Fruit fly (Drosophila melanogaster): ENCODE results near the gene CG34277.

CG34277 gene

DNA sequence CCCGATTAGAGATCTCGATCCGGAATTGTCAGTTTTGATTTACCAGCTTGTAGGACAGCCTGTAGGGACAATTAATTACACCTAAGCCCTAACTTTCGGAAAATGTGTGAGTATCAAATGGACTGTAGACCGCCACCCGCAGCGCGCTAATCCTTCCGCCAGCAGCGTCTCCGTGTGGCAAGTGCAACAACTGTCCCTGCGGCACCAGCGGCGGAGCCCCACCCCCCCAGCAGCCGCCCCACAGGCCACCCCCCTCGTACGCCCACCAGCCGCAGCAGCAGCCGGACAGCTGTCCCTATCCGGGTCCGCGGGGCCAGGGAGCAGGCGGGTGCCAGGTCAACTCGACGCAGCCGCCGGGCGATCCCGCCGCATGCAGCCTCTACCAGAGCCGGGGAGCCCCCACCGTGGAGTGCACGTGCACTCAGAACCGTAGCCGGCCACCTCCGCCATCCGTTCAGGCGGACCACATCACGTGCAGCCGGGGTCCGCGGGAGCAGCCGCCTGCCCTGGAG lies at the start of gene CG34277, which contains the start of gene CG31542:
TSS of gene CG34277 (plus strand) at position 51 of the 512 bp plus-strand sequence.
TSS of gene CG31542 (plus strand) at position 51 of the 512 bp plus-strand sequence.
- peak; percentile 95 for TF ChIP-seq Dfd (GFP tag; optimal IDR thresholded peaks at IDR 0.05)
- TF ChIP-seq foxo (GFP tag; optimal IDR thresholded peaks at IDR 0.05): no peak
- no peak for TF ChIP-seq Hr78 (GFP tag; optimal IDR thresholded peaks at IDR 0.05)

DNA sequence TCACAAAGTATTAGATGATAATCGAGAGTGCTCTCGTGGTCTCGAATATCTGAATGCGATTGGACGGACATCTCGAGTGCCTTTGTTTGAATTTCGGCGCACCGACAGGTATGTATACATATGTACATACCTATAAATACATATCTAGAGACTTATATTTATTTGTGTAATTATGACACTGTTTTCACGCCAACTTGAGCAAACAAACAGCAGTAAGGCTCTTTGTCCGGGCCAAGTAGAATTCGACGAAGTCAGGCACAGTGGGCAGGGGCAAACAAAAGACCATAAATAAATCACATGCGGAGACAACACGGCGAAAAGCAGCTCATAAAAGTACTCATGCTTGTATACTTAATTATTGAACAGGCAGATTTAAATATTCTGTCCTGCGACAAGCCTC lies 48.7 kb upstream of the CG34277 start:
- TF ChIP-seq h (GFP tag; optimal IDR thresholded peaks at IDR 0.05) (peak; percentile 17), sv (GFP tag; optimal IDR thresholded peaks at IDR 0.05) (no peak), Sp1 (GFP tag; optimal IDR thresholded peaks at IDR 0.05) (peak; percentile 13)

DNA sequence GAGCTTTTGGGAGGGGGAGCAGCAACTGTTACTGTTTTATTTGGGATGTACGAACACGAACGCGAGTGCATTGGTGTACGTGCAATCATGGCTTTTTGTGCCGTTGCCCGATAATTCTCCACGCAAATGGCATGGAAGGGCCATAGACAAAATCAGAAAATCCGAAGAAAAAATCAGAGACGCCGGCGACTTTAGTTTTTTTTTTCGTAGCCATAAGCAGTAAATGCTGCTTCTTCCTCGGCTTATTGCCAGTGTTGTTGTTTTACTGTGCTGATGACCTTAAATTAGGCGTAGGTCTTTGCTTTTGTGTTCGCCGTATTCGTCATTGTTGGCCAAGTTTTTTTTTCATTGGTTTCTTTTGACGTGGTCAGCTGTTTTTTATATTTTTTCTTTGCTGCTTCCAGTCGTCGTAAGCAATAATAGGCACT lies 47.1 kb upstream of the CG34277 start:
- no peak for TF ChIP-seq CG9705 (GFP tag; optimal IDR thresholded peaks at IDR 0.05)
- TF ChIP-seq Hr78 (GFP tag; optimal IDR thresholded peaks at IDR 0.05): no peak
- TF ChIP-seq HLH106 (tag; optimal IDR thresholded peaks at IDR 0.05): no peak
- TF ChIP-seq sage (GFP tag; optimal IDR thresholded peaks at IDR 0.05): no peak
- no peak for TF ChIP-seq ey (GFP tag; optimal IDR thresholded peaks at IDR 0.05)
- TF ChIP-seq dmrt93B (GFP tag; optimal IDR thresholded peaks at IDR 0.05): no peak
- no peak for TF ChIP-seq psq (GFP tag; optimal IDR thresholded peaks at IDR 0.05)
- TF ChIP-seq brk (GFP tag; optimal IDR thresholded peaks at IDR 0.05): no peak
- TF ChIP-seq pan (optimal IDR thresholded peaks at IDR 0.05): no peak
- no peak for TF ChIP-seq Mio (GFP tag; optimal IDR thresholded peaks at IDR 0.05)
- TF ChIP-seq Abd-B (GFP tag; optimal IDR thresholded peaks at IDR 0.05): no peak
- no peak for TF ChIP-seq lola (GFP tag; optimal IDR thresholded peaks at IDR 0.05)
- TF ChIP-seq Dif (GFP tag; optimal IDR thresholded peaks at IDR 0.05; ENCODE audit: partially characterized antibody): no peak
- no peak for TF ChIP-seq dsf (GFP tag; optimal IDR thresholded peaks at IDR 0.05; ENCODE audit: borderline replicate concordance)
- no peak for TF ChIP-seq Rel (GFP tag; optimal IDR thresholded peaks at IDR 0.05)
- TF ChIP-seq Rel (tag; optimal IDR thresholded peaks at IDR 0.05): no peak
- TF ChIP-seq sv (GFP tag; optimal IDR thresholded peaks at IDR 0.05): no peak
- no peak for TF ChIP-seq Hr83 (GFP tag; optimal IDR thresholded peaks at IDR 0.05; ENCODE audit: poor library complexity, severe bottlenecking)
- no peak for TF ChIP-seq tai (GFP tag; optimal IDR thresholded peaks at IDR 0.05)

DNA sequence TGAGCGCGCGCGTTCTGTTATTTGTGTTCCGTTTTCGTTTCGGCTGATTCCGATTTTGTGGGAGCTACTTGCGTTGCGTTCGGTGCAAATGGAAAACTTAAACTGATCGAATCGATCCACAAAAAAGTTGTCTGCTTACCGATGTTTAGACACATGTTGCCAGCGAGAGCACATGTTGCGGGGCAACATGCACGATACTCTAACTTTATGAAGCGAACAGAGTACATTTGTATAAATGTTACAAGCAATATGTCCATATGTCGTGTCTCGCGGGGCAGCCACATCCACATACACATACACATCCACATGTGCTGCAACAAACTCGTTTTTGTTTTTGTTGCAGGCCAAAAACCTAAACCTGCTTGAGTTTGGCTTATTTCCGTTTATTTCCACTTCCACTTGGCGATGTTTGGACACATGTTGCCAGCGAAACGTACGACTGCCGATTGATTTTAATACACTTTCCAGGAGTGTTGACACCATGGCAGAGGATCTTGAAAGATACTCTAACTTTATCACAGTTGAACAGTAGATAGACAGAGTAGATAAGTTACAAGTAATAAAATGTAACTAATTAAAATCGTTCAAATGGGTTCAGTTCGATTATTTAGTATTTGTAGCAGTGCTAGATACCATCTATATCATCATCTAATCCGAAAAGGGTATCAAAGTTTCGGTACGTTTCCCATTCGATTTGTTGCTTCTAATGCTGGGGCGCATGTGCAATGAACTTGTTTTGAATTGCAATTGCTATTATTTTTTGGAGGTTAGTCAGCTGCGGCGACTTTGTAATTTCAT lies 45.4 kb upstream of the CG34277 start:
- no peak for TF ChIP-seq GATAd (GFP tag; optimal IDR thresholded peaks at IDR 0.05)
- TF ChIP-seq psq (GFP tag; optimal IDR thresholded peaks at IDR 0.05): peak; percentile 33
- TF ChIP-seq rgr (GFP tag; optimal IDR thresholded peaks at IDR 0.05): peak; percentile 23
- peak; percentile 3 to 11 for TF ChIP-seq dl (GFP tag; optimal IDR thresholded peaks at IDR 0.05; ENCODE audit: insufficient read depth in 1 of 2, partially characterized antibody in 2 of 2)
- TF ChIP-seq sage (GFP tag; optimal IDR thresholded peaks at IDR 0.05): no peak
- TF ChIP-seq sv (GFP tag; optimal IDR thresholded peaks at IDR 0.05): no peak
- no peak for TF ChIP-seq fru (GFP tag; optimal IDR thresholded peaks at IDR 0.05)
- peak; percentile 40 for TF ChIP-seq h (GFP tag; optimal IDR thresholded peaks at IDR 0.05)
- peak; percentile 67 for TF ChIP-seq CrebA (GFP tag; optimal IDR thresholded peaks at IDR 0.05; ENCODE audit: borderline replicate concordance)
- TF ChIP-seq Vsx2 (GFP tag; optimal IDR thresholded peaks at IDR 0.05; ENCODE audit: partially characterized antibody): peak; percentile 45
- TF ChIP-seq Rel (GFP tag; optimal IDR thresholded peaks at IDR 0.05): peak; percentile 11
- TF ChIP-seq Rel (tag; optimal IDR thresholded peaks at IDR 0.05): no peak
- no peak for TF ChIP-seq pan (optimal IDR thresholded peaks at IDR 0.05)
- no peak for TF ChIP-seq Myc (optimal IDR thresholded peaks at IDR 0.05)
- no peak for TF ChIP-seq N (GFP tag; optimal IDR thresholded peaks at IDR 0.05)
- TF ChIP-seq jim (GFP tag; optimal IDR thresholded peaks at IDR 0.05): no peak

DNA sequence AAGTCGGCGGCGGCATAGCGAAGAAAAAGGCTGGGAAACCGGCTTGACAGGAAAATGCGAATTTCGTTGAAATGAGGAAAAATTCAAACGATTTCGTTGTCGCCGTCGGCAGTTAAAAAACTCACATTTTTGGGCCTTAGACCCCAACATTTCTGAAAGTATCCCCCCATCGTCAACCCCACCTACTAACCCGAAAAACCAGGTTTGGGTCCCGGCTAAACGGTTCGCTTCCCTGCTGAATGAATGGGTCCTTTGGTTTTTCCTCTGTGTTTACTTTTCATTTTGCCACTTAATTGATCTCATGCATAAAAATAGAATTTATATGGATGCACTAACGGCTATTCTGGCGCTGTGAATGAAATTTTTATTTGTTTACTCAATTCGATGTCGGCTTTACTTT lies 43.2 kb upstream of the CG34277 start:
- TF ChIP-seq HLH106 (tag; optimal IDR thresholded peaks at IDR 0.05) (no peak), sv (GFP tag; optimal IDR thresholded peaks at IDR 0.05) (no peak), Myc (optimal IDR thresholded peaks at IDR 0.05) (no peak), Hnf4 (GFP tag; optimal IDR thresholded peaks at IDR 0.05) (no peak), sage (GFP tag; optimal IDR thresholded peaks at IDR 0.05) (no peak), N (GFP tag; optimal IDR thresholded peaks at IDR 0.05) (no peak), usp (GFP tag; optimal IDR thresholded peaks at IDR 0.05) (no peak), dsf (GFP tag; optimal IDR thresholded peaks at IDR 0.05; ENCODE audit: borderline replicate concordance) (no peak), dl (GFP tag; optimal IDR thresholded peaks at IDR 0.05; ENCODE audit: insufficient read depth in 1 of 2, partially characterized antibody in 2 of 2) (no peak), Sp1 (GFP tag; optimal IDR thresholded peaks at IDR 0.05) (no peak), Hr83 (GFP tag; optimal IDR thresholded peaks at IDR 0.05; ENCODE audit: poor library complexity, severe bottlenecking) (no peak), tai (GFP tag; optimal IDR thresholded peaks at IDR 0.05) (no peak)

Data from whole organism, wandering third instar larva.